Worm (Caenorhabditis elegans): Measurements from ENCODE around the gene C15F1.8.

C15F1.8 gene

ce11 chrII:6939873-6940272, 37.8 kb downstream of the C15F1.8 start:
- no peak for TF ChIP-seq aly-2 (tag; optimal IDR thresholded peaks at IDR 0.05)
- no peak for TF ChIP-seq nhr-25 (tag; optimal IDR thresholded peaks at IDR 0.05)
- no peak for TF ChIP-seq egl-27 (tag; optimal IDR thresholded peaks at IDR 0.05)
- TF ChIP-seq nhr-43 (tag; optimal IDR thresholded peaks at IDR 0.05; ENCODE audit: poor library complexity, severe bottlenecking), result no peak
- no peak for TF ChIP-seq mml-1 (tag; optimal IDR thresholded peaks at IDR 0.05)
- TF ChIP-seq ceh-82 (tag; optimal IDR thresholded peaks at IDR 0.05), result no peak
- TF ChIP-seq unc-62 (GFP tag; optimal IDR thresholded peaks at IDR 0.05), result no peak
- TF ChIP-seq nhr-11 (tag; optimal IDR thresholded peaks at IDR 0.05), result no peak
- TF ChIP-seq nhr-76 (tag; optimal IDR thresholded peaks at IDR 0.05), result no peak
- no peak for TF ChIP-seq ama-1 (optimal IDR thresholded peaks at IDR 0.05)
- no peak for TF ChIP-seq R02D3.7 (tag; optimal IDR thresholded peaks at IDR 0.05)
- TF ChIP-seq fkh-2 (tag; optimal IDR thresholded peaks at IDR 0.05), result no peak
- no peak for TF ChIP-seq ceh-16 (tag; optimal IDR thresholded peaks at IDR 0.05)
- TF ChIP-seq lin-15B (tag; optimal IDR thresholded peaks at IDR 0.05), result no peak
- TF ChIP-seq unc-39 (tag; optimal IDR thresholded peaks at IDR 0.05), result no peak
- no peak for TF ChIP-seq nhr-12 (tag; optimal IDR thresholded peaks at IDR 0.05)
- TF ChIP-seq nhr-237 (tag; optimal IDR thresholded peaks at IDR 0.05), result no peak
- TF ChIP-seq fos-1 (tag; optimal IDR thresholded peaks at IDR 0.05), result no peak
- TF ChIP-seq mdl-1 (tag; optimal IDR thresholded peaks at IDR 0.05), result no peak

- TF ChIP-seq pha-4 (tag; optimal IDR thresholded peaks at IDR 0.05), result peak; percentile 74
- TF ChIP-seq mml-1 (tag; optimal IDR thresholded peaks at IDR 0.05), result no peak
- TF ChIP-seq ceh-28 (tag; optimal IDR thresholded peaks at IDR 0.05), result peak; percentile 2
- TF ChIP-seq unc-62 (GFP tag; optimal IDR thresholded peaks at IDR 0.05), result no peak
Measured at ce11 chrII:6937057-6937456, 40.6 kb downstream of the C15F1.8 start.

ce11 chrII:6936528-6936927, 41.1 kb downstream of the C15F1.8 start:
- no peak for TF ChIP-seq nhr-76 (tag; optimal IDR thresholded peaks at IDR 0.05)
- peak; percentile 9 for TF ChIP-seq pqm-1 (tag; optimal IDR thresholded peaks at IDR 0.05)
- no peak for TF ChIP-seq jun-1 (tag; optimal IDR thresholded peaks at IDR 0.05)

ce11 chrII:6935975-6936374, 41.7 kb downstream of the C15F1.8 start:
- TF ChIP-seq hmg-11 (tag; optimal IDR thresholded peaks at IDR 0.05) (no peak), egl-27 (tag; optimal IDR thresholded peaks at IDR 0.05) (no peak), nhr-43 (tag; optimal IDR thresholded peaks at IDR 0.05; ENCODE audit: poor library complexity, severe bottlenecking) (no peak), zag-1 (tag; optimal IDR thresholded peaks at IDR 0.05) (no peak), snpc-4 (tag; optimal IDR thresholded peaks at IDR 0.05) (no peak), tbx-2 (tag; optimal IDR thresholded peaks at IDR 0.05) (no peak), ama-1 (optimal IDR thresholded peaks at IDR 0.05) (no peak), R02D3.7 (tag; optimal IDR thresholded peaks at IDR 0.05) (no peak)

ce11 chrII:6934729-6935128, 42.9 kb downstream of the C15F1.8 start:
- TF ChIP-seq lin-39 (tag; optimal IDR thresholded peaks at IDR 0.05), result peak; percentile 46
- no peak for TF ChIP-seq aly-2 (tag; optimal IDR thresholded peaks at IDR 0.05)
- peak; percentile 43 for TF ChIP-seq pha-4 (tag; optimal IDR thresholded peaks at IDR 0.05)

- TF ChIP-seq egl-27 (tag; optimal IDR thresholded peaks at IDR 0.05) (no peak), ceh-28 (tag; optimal IDR thresholded peaks at IDR 0.05) (peak; percentile 70), ztf-4 (tag; optimal IDR thresholded peaks at IDR 0.05) (no peak), pha-4 (tag; optimal IDR thresholded peaks at IDR 0.05) (peak; percentile 13)
Measured at ce11 chrII:6932978-6933377, 44.7 kb downstream of the C15F1.8 start.

ce11 chrII:6930072-6930471, 47.6 kb downstream of the C15F1.8 start:
- TF ChIP-seq pha-4 (tag; optimal IDR thresholded peaks at IDR 0.05) (peak; percentile 4), skn-1 (tag; optimal IDR thresholded peaks at IDR 0.05) (no peak), nfya-1 (tag; optimal IDR thresholded peaks at IDR 0.05; ENCODE audit: insufficient read depth) (peak; percentile 28), elt-2 (tag; optimal IDR thresholded peaks at IDR 0.05) (peak; percentile 1)

Data from whole organism, L3 larva.